Worm (Caenorhabditis elegans): Measurements from ENCODE around the gene clec-40.

- TF ChIP-seq nhr-77 (tag; optimal IDR thresholded peaks at IDR 0.05): no peak
- no peak for TF ChIP-seq Y55F3AM.14 (GFP tag; optimal IDR thresholded peaks at IDR 0.05)
- TF ChIP-seq peb-1 (tag; optimal IDR thresholded peaks at IDR 0.05): no peak
- no peak for TF ChIP-seq egl-27 (tag; optimal IDR thresholded peaks at IDR 0.05)
- no peak for TF ChIP-seq sma-3 (GFP tag; optimal IDR thresholded peaks at IDR 0.05)
- no peak for TF ChIP-seq ztf-11 (tag; optimal IDR thresholded peaks at IDR 0.05)
Observed at ce11 chrV:16880054-16880453, 39.2 kb upstream of the clec-40 start, which contains the start of gene F09C6.3.
